Worm (Caenorhabditis elegans) whole organism, L2 larva: Measurements from ENCODE around the gene dgk-3.

Experiments used
- R02D3.7 ChIP-seq: fragments of 150-350 bp; optimal IDR thresholded peaks from 2 replicates; lab custom pipeline; 2014; ENCODE audit warnings: missing biosample characterization, missing genetic modification characterization
- egl-27 ChIP-seq: sonication (generic microtip); optimal IDR thresholded peaks from 3 replicates; lab custom pipeline; 2017; ENCODE audit warnings: missing biosample characterization, missing genetic modification reagents, missing genetic modification characterization
- lin-13 ChIP-seq: fragments of 150-350 bp; optimal IDR thresholded peaks from 2 replicates; lab custom pipeline; 2014; ENCODE audit warnings: missing biosample characterization, missing genetic modification reagents, missing genetic modification characterization
- nhr-237 ChIP-seq: fragments of 150-350 bp; optimal IDR thresholded peaks from 2 replicates; lab custom pipeline; 2014; ENCODE audit warnings: missing biosample characterization, missing genetic modification characterization
- nhr-77 ChIP-seq: fragments of 150-350 bp; optimal IDR thresholded peaks from 2 replicates; lab custom pipeline; 2014; ENCODE audit warnings: missing biosample characterization, missing genetic modification characterization
- sma-9 ChIP-seq, 2 experiments: fragments of 150-350 bp in 1 of 2; sonication (generic microtip) in 1 of 2; optimal IDR thresholded peaks; 2 replicates each; lab custom pipeline; 2014 to 2016; ENCODE audit warnings: missing genetic modification characterization in 2 of 2, mild to moderate bottlenecking in 1 of 2, missing biosample characterization in 1 of 2, missing compliant biosample characterization in 1 of 2, missing genetic modification reagents in 1 of 2, moderate library complexity in 1 of 2
- ztf-4 ChIP-seq: fragments of 150-350 bp; optimal IDR thresholded peaks from 2 replicates; lab custom pipeline; 2014; ENCODE audit warnings: missing biosample characterization, missing genetic modification characterization

- TF ChIP-seq nhr-237 (tag; lab: Kevin White, UChicago) (no peak), lin-13 (GFP tag; lab: Kevin White, UChicago) (no peak), R02D3.7 (tag; lab: Kevin White, UChicago) (no peak), egl-27 (tag; lab: Kevin White, UChicago) (no peak), sma-9 (GFP tag; optimal IDR thresholded peaks at IDR 0.05; lab: Kevin White, UChicago) (no peak), sma-9 (tag; optimal IDR thresholded peaks at IDR 0.05; lab: Kevin White, UChicago) (no peak), ztf-4 (no peak), nhr-77 (tag; lab: Kevin White, UChicago) (no peak)
These were observed 36.7 kb downstream of the dgk-3 start, which contains the start of gene ZC84.6 for ce11 chrIII:9199605-9200004.
